Worm (Caenorhabditis elegans) whole organism, L1 larva: ENCODE results near the gene srd-67.

Experiments
- ama-1 ChIP-seq: fragments of 150-350 bp; optimal IDR thresholded peaks from 2 replicates; lab custom pipeline; 2014
- blmp-1 ChIP-seq: fragments of 150-350 bp; optimal IDR thresholded peaks from 2 replicates; lab custom pipeline; 2014; ENCODE audit warnings: missing biosample characterization, missing genetic modification characterization
- fkh-10 ChIP-seq: sonication (generic microtip); optimal IDR thresholded peaks from 2 replicates; lab custom pipeline; 2017; ENCODE audit warnings: missing biosample characterization, missing genetic modification reagents, missing genetic modification characterization
- fkh-8 ChIP-seq: sonication (generic microtip); optimal IDR thresholded peaks from 2 replicates; lab custom pipeline; 2016; ENCODE audit warnings: mild to moderate bottlenecking, missing genetic modification characterization, missing compliant biosample characterization
- nhr-12 ChIP-seq: sonication (generic microtip); optimal IDR thresholded peaks from 2 replicates; lab custom pipeline; 2017; ENCODE audit warnings: missing biosample characterization, missing genetic modification characterization
- nhr-47 ChIP-seq: sonication (generic microtip); optimal IDR thresholded peaks from 2 replicates; lab custom pipeline; 2016; ENCODE audit warnings: mild to moderate bottlenecking, missing genetic modification characterization, moderate library complexity, missing compliant biosample characterization
- nhr-71 ChIP-seq: sonication (generic microtip); optimal IDR thresholded peaks from 2 replicates; lab custom pipeline; 2016; ENCODE audit warnings: mild to moderate bottlenecking, missing genetic modification characterization, moderate library complexity, missing compliant biosample characterization
- nhr-76 ChIP-seq: sonication (generic microtip); optimal IDR thresholded peaks from 2 replicates; lab custom pipeline; 2017; ENCODE audit warnings: missing biosample characterization, missing genetic modification characterization
- snpc-4 ChIP-seq: fragments of 150-350 bp; optimal IDR thresholded peaks from 2 replicates; lab custom pipeline; 2014; ENCODE audit warnings: missing biosample characterization, missing genetic modification characterization
- tbx-2 ChIP-seq: sonication (generic microtip); optimal IDR thresholded peaks from 2 replicates; lab custom pipeline; 2016; ENCODE audit warnings: missing genetic modification characterization, missing compliant biosample characterization
- unc-86 ChIP-seq: sonication (generic microtip); optimal IDR thresholded peaks from 2 replicates; lab custom pipeline; 2016; ENCODE audit warnings: missing genetic modification characterization, missing compliant biosample characterization
- xbp-1 ChIP-seq: sonication (generic microtip); optimal IDR thresholded peaks from 2 replicates; lab custom pipeline; 2016; ENCODE audit warnings: missing genetic modification characterization, missing compliant biosample characterization
- ztf-4 ChIP-seq: fragments of 150-350 bp; optimal IDR thresholded peaks from 2 replicates; lab custom pipeline; 2014; ENCODE audit warnings: missing biosample characterization, missing genetic modification characterization

DNA sequence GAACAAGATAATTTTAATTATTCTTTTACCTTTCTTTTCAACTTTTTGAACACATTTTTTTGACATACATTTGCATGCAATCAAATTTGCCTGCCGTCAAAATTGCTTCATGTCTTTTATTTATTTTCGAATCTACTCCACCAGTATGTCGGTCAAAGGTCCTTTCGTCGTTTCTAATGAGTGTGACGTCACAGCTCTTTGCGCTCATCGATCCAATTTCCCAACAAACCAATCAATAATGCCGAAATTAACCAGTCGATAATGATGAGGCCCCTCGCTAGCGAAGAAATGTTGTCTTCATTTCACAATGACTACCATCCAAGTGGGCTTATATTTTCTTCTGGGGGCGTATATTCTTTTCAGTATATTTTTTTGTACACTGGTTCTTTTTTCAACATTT lies 17.3 kb upstream of the srd-67 start, which contains the start of gene Y54F10BM.6:
- TF ChIP-seq tbx-2 (tag; lab: Kevin White, UChicago) (no peak), nhr-76 (no peak), nhr-12 (tag; lab: Kevin White, UChicago) (no peak), snpc-4 (tag; lab: Kevin White, UChicago) (no peak), nhr-71 (tag; lab: Kevin White, UChicago) (no peak), blmp-1 (tag; lab: Kevin White, UChicago) (no peak), fkh-8 (no peak), fkh-10 (GFP tag; lab: Kevin White, UChicago) (no peak), unc-86 (tag; lab: Kevin White, UChicago) (no peak), ztf-4 (no peak), ama-1 (lab: Kevin White, UChicago) (no peak), xbp-1 (tag; lab: Kevin White, UChicago) (no peak), nhr-47 (tag; lab: Kevin White, UChicago) (no peak)
